Worm (Caenorhabditis elegans) whole organism, L4/young adult: ENCODE data around the gene fbxa-72.

Source experiments
- W03F9.2 ChIP-seq: fragments of 150-350 bp; optimal IDR thresholded peaks from 2 replicates; lab custom pipeline; 2014; ENCODE audit warnings: missing biosample characterization, missing genetic modification characterization
- dao-5 ChIP-seq: sonication (generic microtip); optimal IDR thresholded peaks from 2 replicates; lab custom pipeline; 2016; ENCODE audit warnings: missing genotype, missing genetic modification characterization, moderate library complexity, missing compliant biosample characterization
- him-1 ChIP-seq: sonication (generic microtip); optimal IDR thresholded peaks from 2 replicates; lab custom pipeline; 2016; ENCODE audit warnings: missing genotype, missing genetic modification reagents, missing genetic modification characterization, missing compliant biosample characterization

Gene fbxa-72

DNA sequence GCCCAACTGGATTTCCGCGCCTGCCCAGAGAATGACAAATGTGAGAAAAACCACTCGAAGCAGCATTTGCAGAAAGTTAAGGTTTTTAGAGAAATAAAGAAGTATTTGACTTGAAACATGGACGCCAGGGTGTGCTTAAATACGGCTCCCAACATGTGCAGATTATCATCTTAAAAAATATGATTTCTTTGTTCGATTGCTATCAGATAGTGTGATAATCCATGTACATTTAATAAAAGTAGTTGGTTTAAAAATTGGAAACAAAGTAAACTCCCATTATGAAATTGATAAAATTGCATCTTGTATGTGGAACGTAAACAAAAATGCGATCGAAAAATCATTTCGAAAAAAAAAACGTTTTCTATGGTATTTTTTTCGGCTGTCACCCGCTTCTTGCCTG is 49.0 kb downstream of the fbxa-72 start, which contains the start of gene F48G7.8:
Gene F48G7.8 (minus strand): TSS at position 101 of the 400 bp plus-strand sequence.
- TF ChIP-seq him-1 (no peak), W03F9.2 (tag; lab: Kevin White, UChicago) (no peak), dao-5 (no peak)

ce11 chrV:626321-626720 is 50.2 kb downstream of the fbxa-72 start, which contains the start of gene F48G7.7:
Gene F48G7.7, minus strand, starts transcription at chrV:626421.
- no peak for TF ChIP-seq him-1
- no peak for TF ChIP-seq dao-5
- TF ChIP-seq W03F9.2 (tag; lab: Kevin White, UChicago) = no peak

DNA sequence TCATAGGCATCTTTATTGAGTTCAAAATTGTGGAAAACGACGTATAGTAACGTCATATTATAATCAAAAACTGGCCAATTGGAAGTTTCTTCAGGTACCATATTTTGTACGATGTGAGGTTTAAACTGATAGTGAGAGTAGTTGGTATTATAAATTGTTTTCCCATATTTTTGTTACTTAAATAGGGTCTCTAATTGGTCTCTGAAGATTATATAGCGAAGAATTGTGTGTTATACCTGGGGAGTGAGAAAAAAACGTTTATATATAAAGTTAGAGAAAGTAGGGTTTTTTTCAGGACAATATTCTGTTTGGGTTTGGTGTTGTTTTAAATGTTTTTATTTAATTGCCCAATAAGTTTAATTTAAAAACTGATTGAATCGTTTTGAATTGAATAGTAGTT is 51.6 kb downstream of the fbxa-72 start, which contains the start of gene srt-17:
Gene srt-17 (minus strand): TSS at position 101 of the 400 bp plus-strand sequence.
- TF ChIP-seq him-1 (no peak), W03F9.2 (tag; lab: Kevin White, UChicago) (no peak), dao-5 (no peak)
